Fruit fly (Drosophila melanogaster) whole organism, prepupa: ENCODE measurements around the gene Osi15.
A peak's percentile ranks its signal among the peaks of the same experiment; 100 is the strongest.

Source experiments
- Blimp-1 ChIP-seq: fragments of 200-800 bp; sonication (Bioruptor generic); optimal IDR thresholded peaks from 3 replicates; lab custom pipeline; 2017; ENCODE audit warnings: missing biosample characterization, missing genetic modification characterization, mild to moderate bottlenecking, moderate library complexity, missing genetic modification reagents
- CG10669 ChIP-seq: fragments of 200-800 bp; sonication (Bioruptor generic); optimal IDR thresholded peaks from 3 replicates; lab custom pipeline; 2018; ENCODE audit warnings: missing biosample characterization, mild to moderate bottlenecking, missing genetic modification characterization, moderate library complexity
- CG11294 ChIP-seq: fragments of 200-800 bp; sonication (Bioruptor generic); IDR thresholded peaks from 2 replicates; pipeline ENCODE4 v1.3.6; 2022; ENCODE audit warnings: missing biosample characterization, missing genetic modification characterization
- CG11762 ChIP-seq: fragments of 200-800 bp; sonication (Bioruptor generic); optimal IDR thresholded peaks from 3 replicates; lab custom pipeline; 2016; ENCODE audit warnings: missing biosample characterization, missing genetic modification characterization; ENCODE audit not compliant: insufficient read depth
- CG11902 ChIP-seq: fragments of 200-800 bp; sonication (Bioruptor generic); optimal IDR thresholded peaks from 3 replicates; lab custom pipeline; 2016; ENCODE audit warnings: missing biosample characterization, missing genetic modification characterization
- CG15336 ChIP-seq: fragments of 200-800 bp; sonication (Bioruptor generic); IDR thresholded peaks from 2 replicates; pipeline ENCODE4 v1.3.6; 2022; ENCODE audit warnings: missing biosample characterization, missing genetic modification characterization
- CG3032 ChIP-seq: fragments of 200-800 bp; optimal IDR thresholded peaks from 2 replicates; lab custom pipeline; 2019; ENCODE audit warnings: missing biosample characterization, mild to moderate bottlenecking, missing genetic modification characterization, moderate library complexity
- CG31627 ChIP-seq: fragments of 200-800 bp; sonication (Bioruptor generic); optimal IDR thresholded peaks from 3 replicates; lab custom pipeline; 2016; ENCODE audit warnings: missing biosample characterization, missing genetic modification characterization
- CG34406 ChIP-seq: fragments of 200-800 bp; sonication (Bioruptor generic); optimal IDR thresholded peaks from 3 replicates; lab custom pipeline; 2016; ENCODE audit warnings: missing biosample characterization, missing genetic modification characterization
- CG6163 ChIP-seq: fragments of 200-800 bp; sonication (Bioruptor generic); IDR thresholded peaks from 3 replicates; pipeline ENCODE4 v1.3.6; 2022; ENCODE audit warnings: missing biosample characterization, missing genetic modification characterization
- CG6276 ChIP-seq: fragments of 200-800 bp; sonication (Bioruptor generic); optimal IDR thresholded peaks from 2 replicates; lab custom pipeline; 2017; ENCODE audit warnings: missing biosample characterization, mild to moderate bottlenecking, missing genetic modification characterization
- CG6792 ChIP-seq: fragments of 200-800 bp; sonication (Bioruptor generic); optimal IDR thresholded peaks from 3 replicates; lab custom pipeline; 2016; ENCODE audit warnings: missing biosample characterization, missing genetic modification characterization
- CG6808 ChIP-seq: fragments of 200-800 bp; sonication (Bioruptor generic); optimal IDR thresholded peaks from 3 replicates; lab custom pipeline; 2017; ENCODE audit warnings: missing biosample characterization, missing genetic modification characterization, mild to moderate bottlenecking, moderate library complexity, missing genetic modification reagents
- CG6854 ChIP-seq: fragments of 200-800 bp; sonication (Bioruptor generic); optimal IDR thresholded peaks from 2 replicates; lab custom pipeline; 2017; ENCODE audit warnings: missing biosample characterization, mild to moderate bottlenecking, missing genetic modification characterization
- CG7368 ChIP-seq: fragments of 200-800 bp; sonication (Bioruptor generic); optimal IDR thresholded peaks from 3 replicates; lab custom pipeline; 2016; ENCODE audit warnings: missing biosample characterization, missing genetic modification characterization
- CG8119 ChIP-seq: fragments of 200-800 bp; sonication (Bioruptor generic); IDR thresholded peaks from 3 replicates; pipeline ENCODE4 v1.3.6; 2022; ENCODE audit warnings: missing biosample characterization, missing genetic modification characterization
- CG8319 ChIP-seq: fragments of 200-800 bp; sonication (Bioruptor generic); optimal IDR thresholded peaks from 3 replicates; lab custom pipeline; 2016; ENCODE audit warnings: missing biosample characterization, missing genetic modification characterization
- CG8632 ChIP-seq: fragments of 200-800 bp; sonication (Bioruptor generic); optimal IDR thresholded peaks from 3 replicates; lab custom pipeline; 2016; ENCODE audit warnings: missing biosample characterization, missing genetic modification characterization
- CG9139 ChIP-seq: fragments of 200-800 bp; sonication (Bioruptor generic); optimal IDR thresholded peaks from 3 replicates; lab custom pipeline; 2017; ENCODE audit warnings: missing biosample characterization, mild to moderate bottlenecking, missing genetic modification characterization
- Eip78C ChIP-seq: fragments of 200-800 bp; sonication (Bioruptor generic); peaks from one replicate; lab custom pipeline; 2016; ENCODE audit warnings: missing biosample characterization, missing genetic modification characterization
- Eip93F ChIP-seq: fragments of 200-800 bp; sonication (Bioruptor generic); optimal IDR thresholded peaks from 2 replicates; lab custom pipeline; 2016; ENCODE audit warnings: missing biosample characterization, mild to moderate bottlenecking, missing genetic modification characterization
- Ets96B ChIP-seq: fragments of 200-800 bp; optimal IDR thresholded peaks from 2 replicates; lab custom pipeline; 2019; ENCODE audit warnings: missing biosample characterization, mild to moderate bottlenecking, missing genetic modification characterization, moderate library complexity
- Gug ChIP-seq: fragments of 200-800 bp; sonication (Bioruptor generic); IDR thresholded peaks from 2 replicates; pipeline ENCODE4 v1.3.6; 2022; ENCODE audit warnings: missing biosample characterization, missing genetic modification characterization
- Hr39 ChIP-seq: fragments of 200-800 bp; sonication (Bioruptor generic); optimal IDR thresholded peaks from 2 replicates; lab custom pipeline; 2016; ENCODE audit warnings: missing biosample characterization, missing genetic modification characterization
- Smox ChIP-seq: fragments of 200-800 bp; sonication (Bioruptor generic); optimal IDR thresholded peaks from 3 replicates; lab custom pipeline; 2016; ENCODE audit warnings: missing biosample characterization, missing genetic modification characterization
- Sox14 ChIP-seq: fragments of 200-800 bp; sonication (Bioruptor generic); optimal IDR thresholded peaks from 3 replicates; lab custom pipeline; 2016; ENCODE audit warnings: missing biosample characterization, missing genetic modification characterization
- achi ChIP-seq: fragments of 200-800 bp; sonication (Bioruptor generic); optimal IDR thresholded peaks from 3 replicates; lab custom pipeline; 2016; ENCODE audit warnings: missing biosample characterization, missing genetic modification characterization
- acj6 ChIP-seq: fragments of 200-800 bp; sonication (Bioruptor generic); optimal IDR thresholded peaks from 3 replicates; lab custom pipeline; 2016; ENCODE audit warnings: missing biosample characterization, missing genetic modification characterization
- dsx ChIP-seq: fragments of 200-800 bp; optimal IDR thresholded peaks from 3 replicates; lab custom pipeline; 2019; ENCODE audit warnings: missing biosample characterization, mild to moderate bottlenecking, missing genetic modification characterization, moderate library complexity; ENCODE audit not compliant: poor library complexity, severe bottlenecking
- esn ChIP-seq: fragments of 200-800 bp; sonication (Bioruptor generic); optimal IDR thresholded peaks from 2 replicates; lab custom pipeline; 2016; ENCODE audit warnings: missing biosample characterization, mild to moderate bottlenecking, missing genetic modification characterization, moderate library complexity
- fd59A ChIP-seq: fragments of 200-800 bp; sonication (Bioruptor generic); optimal IDR thresholded peaks from 2 replicates; lab custom pipeline; 2017; ENCODE audit warnings: missing biosample characterization, mild to moderate bottlenecking, missing genetic modification characterization, missing genetic modification reagents
- fd85E ChIP-seq: fragments of 200-800 bp; sonication (Bioruptor generic); optimal IDR thresholded peaks from 3 replicates; lab custom pipeline; 2016; ENCODE audit warnings: missing biosample characterization, missing genetic modification characterization
- svp ChIP-seq: fragments of 200-800 bp; sonication (Bioruptor generic); peaks from one replicate; lab custom pipeline; 2016; ENCODE audit warnings: missing biosample characterization, missing genetic modification characterization
- topi ChIP-seq: fragments of 200-800 bp; sonication (Bioruptor generic); optimal IDR thresholded peaks from 3 replicates; lab custom pipeline; 2016; ENCODE audit warnings: missing biosample characterization, missing genetic modification characterization
- vri ChIP-seq: fragments of 200-800 bp; sonication (Bioruptor generic); optimal IDR thresholded peaks from 3 replicates; lab custom pipeline; 2016; ENCODE audit warnings: missing biosample characterization, mild to moderate bottlenecking, missing genetic modification characterization

The Osi15 gene

DNA sequence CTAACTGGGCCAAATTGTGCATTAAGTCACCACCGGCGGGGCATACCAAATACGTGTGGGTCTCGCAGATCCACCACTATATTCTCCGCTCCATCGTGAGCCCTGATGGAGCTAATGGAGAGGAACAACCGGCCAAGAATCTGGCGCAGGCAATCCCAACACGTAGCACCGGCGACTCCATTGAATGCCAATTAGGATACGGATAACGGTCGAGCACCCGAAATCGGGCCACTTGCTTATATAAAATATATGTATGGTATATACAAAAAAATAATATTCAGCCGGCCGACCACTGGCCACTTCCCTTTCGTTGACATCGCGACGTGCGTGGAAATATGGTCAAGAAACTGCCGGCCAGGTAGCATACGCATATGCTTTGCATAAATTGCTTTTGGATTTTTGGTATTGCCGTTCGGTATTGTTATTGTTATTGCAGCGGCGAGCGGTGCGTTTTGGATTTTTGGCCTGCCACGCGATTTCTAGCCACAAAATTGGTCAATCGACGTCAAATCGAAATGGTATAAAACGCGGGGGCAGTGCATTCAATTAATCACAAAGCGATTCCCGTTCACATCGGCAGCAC lies at the start of gene Osi15:
TSS of gene Osi15 (plus strand) at position 548 of the 583 bp plus-strand sequence.
- TF ChIP-seq CG11762 (GFP tag; lab: Kevin White, UChicago) (no peak), Eip78C (GFP tag; lab: Kevin White, UChicago) (no peak), topi (no peak), svp (GFP tag; lab: Kevin White, UChicago) (peak; percentile 41)

DNA sequence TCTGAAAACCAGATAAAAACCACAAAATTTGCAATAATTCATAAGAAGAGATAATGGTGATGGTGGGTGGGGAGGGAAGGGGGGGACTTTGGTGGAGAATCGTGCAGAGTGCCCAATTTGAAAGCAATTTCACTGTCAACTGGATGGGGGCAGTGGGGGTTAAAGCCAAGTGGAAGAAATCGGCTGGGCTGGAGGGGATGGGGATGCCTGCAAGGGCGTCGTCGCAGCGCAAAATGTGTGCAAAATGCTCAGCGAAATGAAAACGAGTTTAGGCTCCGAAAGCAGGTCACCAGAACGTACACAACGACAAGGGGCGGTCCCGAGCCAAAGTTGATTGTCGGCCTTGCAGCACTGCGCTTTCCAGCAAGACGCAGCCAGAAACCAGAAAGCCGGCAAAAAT lies 48.8 kb upstream of the Osi15 start:
- TF ChIP-seq vri, result no peak
- no peak for TF ChIP-seq CG6276 (GFP tag; lab: Kevin White, UChicago)
- TF ChIP-seq CG6854, result peak; percentile 89
- no peak for TF ChIP-seq CG34406 (GFP tag; lab: Kevin White, UChicago)
- TF ChIP-seq Blimp-1, result peak; percentile 96
- TF ChIP-seq Eip93F, result no peak
- TF ChIP-seq Eip78C (GFP tag; lab: Kevin White, UChicago), result no peak

DNA sequence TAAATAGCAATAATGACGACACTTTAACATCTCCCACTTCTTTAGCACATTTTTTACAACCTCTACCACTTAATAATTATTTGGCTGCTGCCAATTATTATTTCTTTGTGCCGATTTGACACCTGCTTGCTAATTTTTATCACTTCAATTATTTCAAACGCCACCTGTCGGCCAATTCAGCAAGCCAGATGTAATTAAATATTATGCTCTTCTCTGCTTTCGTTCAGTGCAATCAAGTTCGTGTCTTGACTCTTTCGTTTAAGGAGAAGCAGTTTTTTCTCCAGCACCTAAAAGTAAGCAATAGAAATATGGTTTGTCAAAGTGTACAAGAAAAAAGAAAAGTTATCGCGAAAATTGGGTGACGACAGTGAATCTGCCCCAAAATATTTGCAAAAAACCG lies 47.2 kb upstream of the Osi15 start:
- TF ChIP-seq Ets96B (tag; lab: Kevin White, UChicago), result no peak
- TF ChIP-seq CG6276 (GFP tag; lab: Kevin White, UChicago), result no peak
- TF ChIP-seq Smox (GFP tag; lab: Kevin White, UChicago), result no peak
- TF ChIP-seq Hr39 (GFP tag; lab: Kevin White, UChicago), result no peak
- no peak for TF ChIP-seq CG3032 (tag; lab: Kevin White, UChicago)
- TF ChIP-seq esn (GFP tag; lab: Kevin White, UChicago), result no peak
- no peak for TF ChIP-seq dsx
- TF ChIP-seq CG8119 (GFP tag; lab: Robert Waterston, UW), result no peak
- TF ChIP-seq Gug (GFP tag; lab: Robert Waterston, UW), result no peak
- no peak for TF ChIP-seq achi (GFP tag; lab: Kevin White, UChicago)
- no peak for TF ChIP-seq vri
- TF ChIP-seq CG9139, result no peak
- TF ChIP-seq CG6854, result no peak
- no peak for TF ChIP-seq svp (GFP tag; lab: Kevin White, UChicago)
- no peak for TF ChIP-seq fd85E (GFP tag; lab: Kevin White, UChicago)
- TF ChIP-seq Eip93F, result no peak
- TF ChIP-seq CG11902, result no peak
- TF ChIP-seq CG6808 (GFP tag; lab: Kevin White, UChicago), result no peak
- no peak for TF ChIP-seq CG6792 (GFP tag; lab: Kevin White, UChicago)

DNA sequence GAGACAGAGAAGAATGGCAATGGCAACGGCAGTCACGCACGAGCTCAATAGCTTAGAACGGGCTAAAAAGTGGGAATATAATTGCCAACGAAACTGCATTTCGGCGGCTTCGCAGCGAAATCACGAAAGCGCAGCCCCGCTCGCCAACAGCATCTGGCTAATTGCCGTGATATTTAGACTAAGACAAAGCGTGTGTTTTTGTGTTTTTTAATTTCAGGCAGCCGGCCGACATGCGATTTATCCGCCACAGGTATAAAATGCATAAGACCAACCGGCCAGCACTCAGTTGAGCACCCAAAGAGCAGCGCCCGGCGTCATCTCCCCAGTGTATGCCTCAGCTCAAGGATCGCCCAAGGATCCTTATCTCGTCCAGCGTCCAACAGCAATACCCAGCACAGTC lies 46.7 kb upstream of the Osi15 start, which contains the start of gene Osi8:
TSS of gene Osi8 (plus strand) at position 301 of the 400 bp plus-strand sequence.
- no peak for TF ChIP-seq CG6163 (GFP tag; lab: Robert Waterston, UW)
- no peak for TF ChIP-seq fd85E (GFP tag; lab: Kevin White, UChicago)
- TF ChIP-seq CG7368 (GFP tag; lab: Kevin White, UChicago), result no peak
- TF ChIP-seq CG31627 (GFP tag; lab: Kevin White, UChicago), result no peak
- TF ChIP-seq svp (GFP tag; lab: Kevin White, UChicago), result no peak
- TF ChIP-seq CG11762 (GFP tag; lab: Kevin White, UChicago), result no peak
- TF ChIP-seq Ets96B (tag; lab: Kevin White, UChicago), result no peak
- no peak for TF ChIP-seq CG10669 (GFP tag; lab: Kevin White, UChicago)
- no peak for TF ChIP-seq CG11294 (GFP tag; lab: Robert Waterston, UW)
- no peak for TF ChIP-seq fd59A (GFP tag; lab: Kevin White, UChicago)
- TF ChIP-seq CG8319 (GFP tag; lab: Kevin White, UChicago), result no peak
- no peak for TF ChIP-seq esn (GFP tag; lab: Kevin White, UChicago)

DNA sequence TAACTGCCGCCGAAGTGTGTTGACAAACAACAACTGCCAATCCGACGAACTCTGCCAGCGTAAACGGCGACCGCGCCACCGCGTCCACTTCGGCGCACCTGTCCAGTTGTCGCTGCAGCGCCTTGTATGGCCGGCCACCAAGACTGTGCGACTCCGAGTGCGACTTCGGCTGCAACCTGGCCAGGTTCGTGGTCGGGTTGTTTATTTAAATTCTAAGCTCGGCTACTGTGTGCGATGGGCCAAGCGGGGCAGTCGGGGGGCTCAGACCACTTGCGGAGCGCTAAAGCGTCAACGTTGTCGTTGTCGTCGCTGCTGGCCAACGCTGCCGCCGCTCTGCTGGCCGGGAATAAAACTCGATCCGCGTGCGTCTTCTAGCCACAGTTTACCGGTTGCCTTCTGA lies 41.8 kb upstream of the Osi15 start, which contains the start of gene Osi9:
TSS of gene Osi9 (plus strand) at position 375 of the 400 bp plus-strand sequence.
- TF ChIP-seq CG31627 (GFP tag; lab: Kevin White, UChicago), result no peak
- TF ChIP-seq CG11294 (GFP tag; lab: Robert Waterston, UW), result no peak
- TF ChIP-seq acj6 (GFP tag; lab: Kevin White, UChicago), result no peak
- TF ChIP-seq CG3032 (tag; lab: Kevin White, UChicago), result no peak
- no peak for TF ChIP-seq Sox14 (GFP tag; lab: Kevin White, UChicago)
- TF ChIP-seq CG6808 (GFP tag; lab: Kevin White, UChicago), result no peak
- no peak for TF ChIP-seq CG6163 (GFP tag; lab: Robert Waterston, UW)
- TF ChIP-seq CG8632 (GFP tag; lab: Kevin White, UChicago), result no peak
- no peak for TF ChIP-seq CG10669 (GFP tag; lab: Kevin White, UChicago)
- peak; percentile 7 for TF ChIP-seq Eip78C (GFP tag; lab: Kevin White, UChicago)
- 0 out of 2 replicates have a peak, but pooled peaks have one; percentile 9 for TF ChIP-seq CG15336 (GFP tag; lab: Robert Waterston, UW)
- TF ChIP-seq CG8119 (GFP tag; lab: Robert Waterston, UW), result no peak
- no peak for TF ChIP-seq CG7368 (GFP tag; lab: Kevin White, UChicago)
